Fruit fly (Drosophila melanogaster) whole organism, prepupa: ENCODE data around the gene CG32024.

Source experiments
- Blimp-1 ChIP-seq: fragments of 200-800 bp; sonication (Bioruptor generic); optimal IDR thresholded peaks from 3 replicates; lab custom pipeline; 2017; ENCODE audit warnings: missing biosample characterization, missing genetic modification characterization, mild to moderate bottlenecking, moderate library complexity, missing genetic modification reagents
- CG10631 ChIP-seq: fragments of 200-800 bp; sonication (Bioruptor generic); optimal IDR thresholded peaks from 2 replicates; lab custom pipeline; 2016; ENCODE audit warnings: missing biosample characterization, missing genetic modification characterization
- CG10669 ChIP-seq: fragments of 200-800 bp; sonication (Bioruptor generic); optimal IDR thresholded peaks from 3 replicates; lab custom pipeline; 2018; ENCODE audit warnings: missing biosample characterization, mild to moderate bottlenecking, missing genetic modification characterization, moderate library complexity
- CG11762 ChIP-seq: fragments of 200-800 bp; sonication (Bioruptor generic); optimal IDR thresholded peaks from 3 replicates; lab custom pipeline; 2016; ENCODE audit warnings: missing biosample characterization, missing genetic modification characterization; ENCODE audit not compliant: insufficient read depth
- CG11902 ChIP-seq: fragments of 200-800 bp; sonication (Bioruptor generic); optimal IDR thresholded peaks from 3 replicates; lab custom pipeline; 2016; ENCODE audit warnings: missing biosample characterization, missing genetic modification characterization
- CG15336 ChIP-seq: fragments of 200-800 bp; sonication (Bioruptor generic); IDR thresholded peaks from 2 replicates; pipeline ENCODE4 v1.3.6; 2022; ENCODE audit warnings: missing biosample characterization, missing genetic modification characterization
- CG1621 ChIP-seq: fragments of 200-800 bp; sonication (Bioruptor generic); optimal IDR thresholded peaks from 3 replicates; lab custom pipeline; 2018; ENCODE audit warnings: missing biosample characterization, mild to moderate bottlenecking, missing genetic modification characterization
- CG16779 ChIP-seq: fragments of 200-800 bp; sonication (Bioruptor generic); optimal IDR thresholded peaks from 3 replicates; lab custom pipeline; 2017; ENCODE audit warnings: missing biosample characterization, mild to moderate bottlenecking, missing genetic modification characterization
- CG31627 ChIP-seq: fragments of 200-800 bp; sonication (Bioruptor generic); optimal IDR thresholded peaks from 3 replicates; lab custom pipeline; 2016; ENCODE audit warnings: missing biosample characterization, missing genetic modification characterization
- CG32006 ChIP-seq: fragments of 200-800 bp; sonication (Bioruptor generic); optimal IDR thresholded peaks from 3 replicates; lab custom pipeline; 2017; ENCODE audit warnings: missing biosample characterization, mild to moderate bottlenecking, missing genetic modification characterization
- CG34406 ChIP-seq: fragments of 200-800 bp; sonication (Bioruptor generic); optimal IDR thresholded peaks from 3 replicates; lab custom pipeline; 2016; ENCODE audit warnings: missing biosample characterization, missing genetic modification characterization
- CG3919 ChIP-seq: fragments of 200-800 bp; sonication (Bioruptor generic); optimal IDR thresholded peaks from 3 replicates; lab custom pipeline; 2016; ENCODE audit warnings: missing biosample characterization, missing genetic modification characterization
- CG4318 ChIP-seq: fragments of 200-800 bp; sonication (Bioruptor generic); optimal IDR thresholded peaks from 3 replicates; lab custom pipeline; 2017; ENCODE audit warnings: missing biosample characterization, mild to moderate bottlenecking, missing genetic modification characterization
- CG6163 ChIP-seq: fragments of 200-800 bp; sonication (Bioruptor generic); IDR thresholded peaks from 3 replicates; pipeline ENCODE4 v1.3.6; 2022; ENCODE audit warnings: missing biosample characterization, missing genetic modification characterization
- CG6276 ChIP-seq: fragments of 200-800 bp; sonication (Bioruptor generic); optimal IDR thresholded peaks from 2 replicates; lab custom pipeline; 2017; ENCODE audit warnings: missing biosample characterization, mild to moderate bottlenecking, missing genetic modification characterization
- CG6854 ChIP-seq: fragments of 200-800 bp; sonication (Bioruptor generic); optimal IDR thresholded peaks from 2 replicates; lab custom pipeline; 2017; ENCODE audit warnings: missing biosample characterization, mild to moderate bottlenecking, missing genetic modification characterization
- CG8119 ChIP-seq: fragments of 200-800 bp; sonication (Bioruptor generic); IDR thresholded peaks from 3 replicates; pipeline ENCODE4 v1.3.6; 2022; ENCODE audit warnings: missing biosample characterization, missing genetic modification characterization
- CG8632 ChIP-seq: fragments of 200-800 bp; sonication (Bioruptor generic); optimal IDR thresholded peaks from 3 replicates; lab custom pipeline; 2016; ENCODE audit warnings: missing biosample characterization, missing genetic modification characterization
- Eip75B ChIP-seq: fragments of 200-800 bp; sonication (Bioruptor generic); optimal IDR thresholded peaks from 3 replicates; lab custom pipeline; 2016; ENCODE audit warnings: missing biosample characterization, missing genetic modification characterization
- Eip78C ChIP-seq: fragments of 200-800 bp; sonication (Bioruptor generic); peaks from one replicate; lab custom pipeline; 2016; ENCODE audit warnings: missing biosample characterization, missing genetic modification characterization
- Eip93F ChIP-seq: fragments of 200-800 bp; sonication (Bioruptor generic); optimal IDR thresholded peaks from 2 replicates; lab custom pipeline; 2016; ENCODE audit warnings: missing biosample characterization, mild to moderate bottlenecking, missing genetic modification characterization
- Ets21C ChIP-seq: fragments of 200-800 bp; sonication (Bioruptor generic); optimal IDR thresholded peaks from 3 replicates; lab custom pipeline; 2016; ENCODE audit warnings: missing biosample characterization, missing genetic modification characterization
- Ets96B ChIP-seq: fragments of 200-800 bp; optimal IDR thresholded peaks from 2 replicates; lab custom pipeline; 2019; ENCODE audit warnings: missing biosample characterization, mild to moderate bottlenecking, missing genetic modification characterization, moderate library complexity
- Hr4 ChIP-seq: fragments of 200-800 bp; sonication (Bioruptor generic); optimal IDR thresholded peaks from 3 replicates; lab custom pipeline; 2016; ENCODE audit warnings: missing biosample characterization, missing genetic modification characterization
- Lpt ChIP-seq: fragments of 200-800 bp; sonication (Bioruptor generic); optimal IDR thresholded peaks from 3 replicates; lab custom pipeline; 2016; ENCODE audit warnings: missing biosample characterization, missing genetic modification characterization
- Met ChIP-seq: fragments of 200-800 bp; sonication (Bioruptor generic); optimal IDR thresholded peaks from 3 replicates; lab custom pipeline; 2016; ENCODE audit warnings: missing biosample characterization, missing genetic modification characterization
- OdsH ChIP-seq: fragments of 200-800 bp; sonication (Bioruptor generic); optimal IDR thresholded peaks from 3 replicates; lab custom pipeline; 2016; ENCODE audit warnings: missing biosample characterization, missing genetic modification characterization
- Smox ChIP-seq: fragments of 200-800 bp; sonication (Bioruptor generic); optimal IDR thresholded peaks from 3 replicates; lab custom pipeline; 2016; ENCODE audit warnings: missing biosample characterization, missing genetic modification characterization
- Sox14 ChIP-seq: fragments of 200-800 bp; sonication (Bioruptor generic); optimal IDR thresholded peaks from 3 replicates; lab custom pipeline; 2016; ENCODE audit warnings: missing biosample characterization, missing genetic modification characterization
- Sox15 ChIP-seq: fragments of 200-800 bp; sonication (Bioruptor generic); optimal IDR thresholded peaks from 3 replicates; lab custom pipeline; 2016; ENCODE audit warnings: missing biosample characterization, missing genetic modification characterization
- acj6 ChIP-seq: fragments of 200-800 bp; sonication (Bioruptor generic); optimal IDR thresholded peaks from 3 replicates; lab custom pipeline; 2016; ENCODE audit warnings: missing biosample characterization, missing genetic modification characterization
- cyc ChIP-seq: fragments of 200-800 bp; sonication (Bioruptor generic); optimal IDR thresholded peaks from 3 replicates; lab custom pipeline; 2016; ENCODE audit warnings: missing biosample characterization, missing genetic modification characterization
- dsx ChIP-seq: fragments of 200-800 bp; optimal IDR thresholded peaks from 3 replicates; lab custom pipeline; 2019; ENCODE audit warnings: missing biosample characterization, mild to moderate bottlenecking, missing genetic modification characterization, moderate library complexity; ENCODE audit not compliant: poor library complexity, severe bottlenecking
- eg ChIP-seq: fragments of 200-800 bp; sonication (Bioruptor generic); IDR thresholded peaks from 3 replicates; pipeline ENCODE4 v1.3.6; 2022; ENCODE audit warnings: missing biosample characterization, missing genetic modification characterization
- esn ChIP-seq: fragments of 200-800 bp; sonication (Bioruptor generic); optimal IDR thresholded peaks from 2 replicates; lab custom pipeline; 2016; ENCODE audit warnings: missing biosample characterization, mild to moderate bottlenecking, missing genetic modification characterization, moderate library complexity
- fd85E ChIP-seq: fragments of 200-800 bp; sonication (Bioruptor generic); optimal IDR thresholded peaks from 3 replicates; lab custom pipeline; 2016; ENCODE audit warnings: missing biosample characterization, missing genetic modification characterization
- lz ChIP-seq: fragments of 200-800 bp; sonication (Bioruptor generic); optimal IDR thresholded peaks from 3 replicates; lab custom pipeline; 2016; ENCODE audit warnings: missing biosample characterization, missing genetic modification characterization
- net ChIP-seq: fragments of 200-800 bp; sonication (Bioruptor generic); optimal IDR thresholded peaks from 3 replicates; lab custom pipeline; 2016; ENCODE audit warnings: missing biosample characterization, missing genetic modification characterization
- pdm3 ChIP-seq: fragments of 200-800 bp; sonication (Bioruptor generic); optimal IDR thresholded peaks from 3 replicates; lab custom pipeline; 2016; ENCODE audit warnings: missing biosample characterization, missing genetic modification characterization
- salr ChIP-seq, 2 experiments: fragments of 200-800 bp; sonication (Bioruptor generic); optimal IDR thresholded peaks; 3 replicates each; lab custom pipeline; 2016 to 2018; ENCODE audit warnings: missing biosample characterization in 2 of 2, missing genetic modification characterization in 2 of 2, mild to moderate bottlenecking in 1 of 2
- spab ChIP-seq: fragments of 200-800 bp; sonication (Bioruptor generic); optimal IDR thresholded peaks from 2 replicates; lab custom pipeline; 2017; ENCODE audit warnings: missing biosample characterization, mild to moderate bottlenecking, missing genetic modification characterization, missing genetic modification reagents
- svp ChIP-seq: fragments of 200-800 bp; sonication (Bioruptor generic); peaks from one replicate; lab custom pipeline; 2016; ENCODE audit warnings: missing biosample characterization, missing genetic modification characterization
- vri ChIP-seq: fragments of 200-800 bp; sonication (Bioruptor generic); optimal IDR thresholded peaks from 3 replicates; lab custom pipeline; 2016; ENCODE audit warnings: missing biosample characterization, mild to moderate bottlenecking, missing genetic modification characterization

Gene CG32024

dm6 chr3L:8825030-8825407 is 17.6 kb downstream of the CG32024 start (continued):
- TF ChIP-seq CG16779 (tag; lab: Kevin White, UChicago), result no peak
- no peak for TF ChIP-seq CG3919 (GFP tag; lab: Kevin White, UChicago)
- TF ChIP-seq pdm3, result no peak
- TF ChIP-seq CG32006, result no peak
- no peak for TF ChIP-seq CG34406 (GFP tag; lab: Kevin White, UChicago)
- peak; percentile 58 for TF ChIP-seq Lpt (GFP tag; lab: Kevin White, UChicago)
- TF ChIP-seq svp (GFP tag; lab: Kevin White, UChicago), result peak; percentile 43

- TF ChIP-seq cyc (GFP tag; lab: Kevin White, UChicago) (no peak), CG8632 (GFP tag; lab: Kevin White, UChicago) (no peak), Eip75B (GFP tag; lab: Kevin White, UChicago) (no peak), Blimp-1 (peak; percentile 86), Eip78C (GFP tag; lab: Kevin White, UChicago) (peak; percentile 30)
Measured at dm6 chr3L:8825560-8825959, 18.2 kb downstream of the CG32024 start.

DNA sequence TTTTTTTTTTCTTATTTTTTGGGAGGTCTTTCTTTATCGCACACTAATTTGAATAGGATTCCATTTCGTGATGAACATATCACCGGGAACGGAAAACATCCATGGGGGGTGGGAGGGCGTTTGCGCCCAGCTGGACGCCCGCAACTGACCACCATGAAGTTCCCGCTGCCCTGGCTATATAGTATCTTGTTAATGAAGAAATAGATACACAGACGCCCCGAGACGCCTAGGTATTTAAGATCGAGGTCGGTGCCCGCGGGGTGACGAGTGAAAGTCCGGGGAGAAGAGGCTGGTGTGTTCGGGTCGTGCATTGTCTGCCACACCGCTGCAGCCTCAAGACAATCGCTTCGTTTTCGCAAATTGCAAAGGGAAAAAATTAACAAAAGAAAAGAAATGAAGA is 18.6 kb downstream of the CG32024 start:
- TF ChIP-seq salr (GFP tag; optimal IDR thresholded peaks at IDR 0.05; lab: Kevin White, UChicago) (no peak), acj6 (GFP tag; lab: Kevin White, UChicago) (no peak), Hr4 (GFP tag; lab: Kevin White, UChicago) (no peak), Eip75B (GFP tag; lab: Kevin White, UChicago) (no peak), CG32006 (no peak), vri (no peak), Eip93F (GFP tag; lab: Kevin White, UChicago) (no peak), CG10631 (no peak), CG6854 (GFP tag; lab: Kevin White, UChicago) (no peak), net (GFP tag; lab: Kevin White, UChicago) (no peak), Ets21C (GFP tag; lab: Kevin White, UChicago) (no peak)

DNA sequence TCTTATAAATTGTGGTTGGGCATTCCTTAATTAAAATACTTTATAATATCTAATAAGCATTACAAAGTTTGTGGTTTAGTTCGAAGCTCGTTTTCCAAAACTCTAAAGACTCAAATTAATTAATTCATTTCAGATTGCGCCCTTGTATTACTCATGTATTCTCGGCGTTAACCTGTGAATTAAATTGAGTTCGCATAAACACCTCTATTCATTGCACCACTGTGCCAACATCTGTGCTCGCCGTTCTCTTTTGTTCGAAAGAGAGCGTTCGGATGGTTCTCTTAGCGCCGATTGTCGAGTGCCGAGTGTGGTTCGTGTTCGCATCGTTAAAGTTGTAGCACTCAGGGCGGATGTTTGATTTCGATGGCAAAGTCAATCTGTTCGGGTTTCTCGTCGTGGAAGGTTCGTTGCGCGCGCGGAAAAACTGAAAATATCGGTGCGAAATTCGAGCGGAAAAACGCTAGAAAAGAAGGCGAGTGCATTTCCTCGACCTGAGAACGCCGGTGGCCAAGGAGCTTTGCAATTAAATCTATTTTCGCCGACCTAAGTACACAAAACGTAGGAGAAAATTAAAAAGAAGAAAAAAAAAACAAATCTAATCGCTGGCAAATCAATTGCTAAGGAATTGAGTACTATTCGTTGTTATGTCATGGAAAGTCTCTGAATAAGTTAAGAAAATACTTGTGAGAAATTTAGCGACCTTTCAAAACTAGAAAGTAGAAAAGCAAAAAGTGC is 19.9 kb downstream of the CG32024 start, which contains the start of gene dally:
Gene dally (plus strand): TSS at position 373 of the 735 bp plus-strand sequence.
- no peak for TF ChIP-seq acj6 (GFP tag; lab: Kevin White, UChicago)
- TF ChIP-seq Sox14 (GFP tag; lab: Kevin White, UChicago), result peak; percentile 27
- TF ChIP-seq lz (GFP tag; lab: Kevin White, UChicago), result peak; percentile 27
- TF ChIP-seq CG3919 (GFP tag; lab: Kevin White, UChicago), result peak; percentile 8
- TF ChIP-seq vri, result peak; percentile 58
- TF ChIP-seq CG10669 (GFP tag; lab: Kevin White, UChicago), result peak; percentile 17
- peak; percentile 54 for TF ChIP-seq CG16779 (tag; lab: Kevin White, UChicago)
- TF ChIP-seq CG6163 (GFP tag; lab: Robert Waterston, UW), result peak; percentile 75
- TF ChIP-seq CG1621, result peak; percentile 16
- TF ChIP-seq CG11762 (GFP tag; lab: Kevin White, UChicago), result no peak
- TF ChIP-seq CG6276 (GFP tag; lab: Kevin White, UChicago), result no peak
- TF ChIP-seq esn, result peak; percentile 60
- peak; percentile 60; the same call in 2 of the 3 replicates for TF ChIP-seq eg (GFP tag; lab: Robert Waterston, UW)
- peak; percentile 53 for TF ChIP-seq CG6854 (GFP tag; lab: Kevin White, UChicago)
- peak; percentile 54; the same call in 1 of the 2 replicates for TF ChIP-seq CG15336
- TF ChIP-seq fd85E, result no peak
- no peak for TF ChIP-seq CG31627 (GFP tag; lab: Kevin White, UChicago)
- peak; percentile 37 for TF ChIP-seq OdsH
- no peak for TF ChIP-seq Ets21C (GFP tag; lab: Kevin White, UChicago)
- peak; percentile 64 for TF ChIP-seq net (GFP tag; lab: Kevin White, UChicago)
- TF ChIP-seq CG11902 (GFP tag; lab: Kevin White, UChicago), result no peak
- TF ChIP-seq spab (GFP tag; lab: Kevin White, UChicago), result no peak
- peak; percentile 57; the same call in 1 of the 3 replicates for TF ChIP-seq CG8119 (GFP tag; lab: Robert Waterston, UW)
- no peak for TF ChIP-seq CG4318 (GFP tag; lab: Kevin White, UChicago)
- no peak for TF ChIP-seq cyc (GFP tag; lab: Kevin White, UChicago)
- TF ChIP-seq Eip78C (GFP tag; lab: Kevin White, UChicago), result peak; percentile 84
- peak; percentile 13 for TF ChIP-seq Ets96B (tag; lab: Kevin White, UChicago)
- peak; percentile 20 for TF ChIP-seq Smox (GFP tag; lab: Kevin White, UChicago)
- TF ChIP-seq salr (GFP tag; optimal IDR thresholded peaks at IDR 0.05; lab: Kevin White, UChicago), result peak in 1 of 2 experiments; percentile 16
- no peak for TF ChIP-seq Sox15 (GFP tag; lab: Kevin White, UChicago)
- TF ChIP-seq dsx (GFP tag; lab: Kevin White, UChicago), result peak; percentile 47
- no peak for TF ChIP-seq CG32006
- no peak for TF ChIP-seq CG34406 (GFP tag; lab: Kevin White, UChicago)
- TF ChIP-seq Blimp-1, result no peak
- peak; percentile 46 for TF ChIP-seq Met (GFP tag; lab: Kevin White, UChicago)
